Worm (Caenorhabditis elegans) whole organism, L2 larva: ENCODE measurements around the gene fbxa-112.

Experiments
- C34F6.9 ChIP-seq: fragments of 150-350 bp; optimal IDR thresholded peaks from 2 replicates; lab custom pipeline; 2014; ENCODE audit warnings: missing biosample characterization, missing genetic modification characterization
- F13H6.1 ChIP-seq: sonication (generic microtip); optimal IDR thresholded peaks from 2 replicates; lab custom pipeline; 2016; ENCODE audit warnings: missing genetic modification characterization, missing compliant biosample characterization
- R02D3.7 ChIP-seq: fragments of 150-350 bp; optimal IDR thresholded peaks from 2 replicates; lab custom pipeline; 2014; ENCODE audit warnings: missing biosample characterization, missing genetic modification characterization
- Y55F3AM.14 ChIP-seq: fragments of 200-800 bp; sonication (Bioruptor generic); optimal IDR thresholded peaks from 2 replicates; lab custom pipeline; 2018; ENCODE audit warnings: mild to moderate bottlenecking, missing genetic modification characterization, missing compliant biosample characterization
- ZK546.5 ChIP-seq: sonication (generic microtip); optimal IDR thresholded peaks from 2 replicates; lab custom pipeline; 2017; ENCODE audit warnings: missing biosample characterization, missing genetic modification characterization
- alr-1 ChIP-seq: fragments of 150-350 bp; optimal IDR thresholded peaks from 2 replicates; lab custom pipeline; 2014; ENCODE audit warnings: missing biosample characterization, missing genetic modification characterization
- aly-2 ChIP-seq: fragments of 150-350 bp; optimal IDR thresholded peaks from 2 replicates; lab custom pipeline; 2014; ENCODE audit warnings: missing biosample characterization, missing genetic modification characterization
- ama-1 ChIP-seq: fragments of 150-350 bp; optimal IDR thresholded peaks from 2 replicates; lab custom pipeline; 2018; ENCODE audit warnings: inconsistent platforms
- blmp-1 ChIP-seq: sonication (generic microtip); optimal IDR thresholded peaks from 2 replicates; lab custom pipeline; 2017; ENCODE audit warnings: missing genetic modification characterization, mild to moderate bottlenecking, missing compliant biosample characterization, antibody characterized with exemption, moderate library complexity; ENCODE audit not compliant: insufficient read depth
- ceh-16 ChIP-seq: fragments of 150-350 bp; optimal IDR thresholded peaks from 2 replicates; lab custom pipeline; 2014; ENCODE audit warnings: missing biosample characterization, missing genetic modification characterization
- ceh-82 ChIP-seq: fragments of 150-350 bp; optimal IDR thresholded peaks from 2 replicates; lab custom pipeline; 2014; ENCODE audit warnings: missing biosample characterization, missing genetic modification characterization
- crh-2 ChIP-seq: sonication (generic microtip); optimal IDR thresholded peaks from 2 replicates; lab custom pipeline; 2017; ENCODE audit warnings: missing biosample characterization, missing genetic modification characterization
- dmd-4 ChIP-seq: sonication (generic microtip); optimal IDR thresholded peaks from 2 replicates; lab custom pipeline; 2017; ENCODE audit warnings: missing biosample characterization, missing genetic modification characterization
- egl-27 ChIP-seq: sonication (generic microtip); optimal IDR thresholded peaks from 3 replicates; lab custom pipeline; 2017; ENCODE audit warnings: missing biosample characterization, missing genetic modification reagents, missing genetic modification characterization
- elt-1 ChIP-seq: fragments of 150-350 bp; optimal IDR thresholded peaks from 2 replicates; lab custom pipeline; 2014; ENCODE audit warnings: missing biosample characterization, missing genetic modification characterization
- elt-3 ChIP-seq: sonication (generic microtip); optimal IDR thresholded peaks from 2 replicates; lab custom pipeline; 2017; ENCODE audit warnings: missing biosample characterization, missing genetic modification characterization
- fos-1 ChIP-seq: fragments of 150-350 bp; optimal IDR thresholded peaks from 2 replicates; lab custom pipeline; 2014; ENCODE audit warnings: missing biosample characterization, missing genetic modification characterization
- gmeb-1 ChIP-seq: fragments of 150-350 bp; optimal IDR thresholded peaks from 2 replicates; lab custom pipeline; 2014; ENCODE audit warnings: missing biosample characterization, missing genetic modification characterization
- lin-11 ChIP-seq: fragments of 150-350 bp; sonication (generic microtip); optimal IDR thresholded peaks from 2 replicates; lab custom pipeline; 2014; ENCODE audit warnings: missing biosample characterization, missing genetic modification characterization, inconsistent platforms, mixed read lengths
- lin-13 ChIP-seq: fragments of 150-350 bp; optimal IDR thresholded peaks from 2 replicates; lab custom pipeline; 2014; ENCODE audit warnings: missing biosample characterization, missing genetic modification reagents, missing genetic modification characterization
- lin-39 ChIP-seq: fragments of 150-350 bp; optimal IDR thresholded peaks from 2 replicates; lab custom pipeline; 2014; ENCODE audit warnings: missing biosample characterization, missing genetic modification reagents, missing genetic modification characterization
- lsy-2 ChIP-seq, 2 experiments: fragments of 150-350 bp in 1 of 2; sonication (generic microtip) in 1 of 2; optimal IDR thresholded peaks; 2 replicates each; lab custom pipeline; 2014 to 2017; ENCODE audit warnings: missing biosample characterization in 2 of 2, missing genetic modification characterization in 2 of 2
- mab-5 ChIP-seq: fragments of 150-350 bp; optimal IDR thresholded peaks from 2 replicates; lab custom pipeline; 2014; ENCODE audit warnings: missing biosample characterization, missing genetic modification characterization
- mbf-1 ChIP-seq: sonication (generic microtip); optimal IDR thresholded peaks from 2 replicates; lab custom pipeline; 2017; ENCODE audit warnings: missing biosample characterization, missing genetic modification characterization
- mdl-1 ChIP-seq, 2 experiments: fragments of 150-350 bp in 1 of 2; sonication (generic microtip) in 1 of 2; optimal IDR thresholded peaks; 2 replicates each; lab custom pipeline; 2017; ENCODE audit warnings: missing biosample characterization in 2 of 2, missing genetic modification characterization in 2 of 2
- nhr-10 ChIP-seq: sonication (generic microtip); optimal IDR thresholded peaks from 2 replicates; lab custom pipeline; 2017; ENCODE audit warnings: missing biosample characterization, missing genetic modification characterization
- nhr-11 ChIP-seq: fragments of 150-350 bp; optimal IDR thresholded peaks from 2 replicates; lab custom pipeline; 2014; ENCODE audit warnings: missing biosample characterization, missing genetic modification characterization
- nhr-12 ChIP-seq: fragments of 150-350 bp; optimal IDR thresholded peaks from 2 replicates; lab custom pipeline; 2014; ENCODE audit warnings: missing biosample characterization, missing genetic modification characterization
- nhr-129 ChIP-seq: fragments of 150-350 bp; optimal IDR thresholded peaks from 2 replicates; lab custom pipeline; 2014; ENCODE audit warnings: missing biosample characterization, missing genetic modification characterization
- nhr-21 ChIP-seq: fragments of 150-350 bp; optimal IDR thresholded peaks from 2 replicates; lab custom pipeline; 2014; ENCODE audit warnings: missing biosample characterization, missing genetic modification characterization
- nhr-23 ChIP-seq: fragments of 150-350 bp; optimal IDR thresholded peaks from 2 replicates; lab custom pipeline; 2014; ENCODE audit warnings: missing biosample characterization, missing genetic modification reagents, missing genetic modification characterization
- nhr-237 ChIP-seq: fragments of 150-350 bp; optimal IDR thresholded peaks from 2 replicates; lab custom pipeline; 2014; ENCODE audit warnings: missing biosample characterization, missing genetic modification characterization
- nhr-25 ChIP-seq: fragments of 150-350 bp; sonication (generic microtip); optimal IDR thresholded peaks from 3 replicates; lab custom pipeline; 2014; ENCODE audit warnings: missing biosample characterization, missing genetic modification characterization
- nhr-6 ChIP-seq: fragments of 150-350 bp; optimal IDR thresholded peaks from 2 replicates; lab custom pipeline; 2014; ENCODE audit warnings: missing biosample characterization, missing genetic modification characterization
- nhr-77 ChIP-seq: fragments of 150-350 bp; optimal IDR thresholded peaks from 2 replicates; lab custom pipeline; 2014; ENCODE audit warnings: missing biosample characterization, missing genetic modification characterization
- peb-1 ChIP-seq: fragments of 150-350 bp; optimal IDR thresholded peaks from 2 replicates; lab custom pipeline; 2014; ENCODE audit warnings: missing biosample characterization, missing genetic modification characterization
- sem-4 ChIP-seq: fragments of 150-350 bp; optimal IDR thresholded peaks from 2 replicates; lab custom pipeline; 2014; ENCODE audit warnings: missing biosample characterization, missing genetic modification reagents, missing genetic modification characterization
- skn-1 ChIP-seq: sonication (generic microtip); optimal IDR thresholded peaks from 2 replicates; lab custom pipeline; 2017; ENCODE audit warnings: missing biosample characterization, missing genetic modification characterization
- sma-3 ChIP-seq: sonication (generic microtip); optimal IDR thresholded peaks from 2 replicates; lab custom pipeline; 2016; ENCODE audit warnings: missing genetic modification reagents, missing genetic modification characterization, missing compliant biosample characterization
- sma-9 ChIP-seq, 2 experiments: fragments of 150-350 bp in 1 of 2; sonication (generic microtip) in 1 of 2; optimal IDR thresholded peaks; 2 replicates each; lab custom pipeline; 2014 to 2016; ENCODE audit warnings: missing genetic modification characterization in 2 of 2, mild to moderate bottlenecking in 1 of 2, missing biosample characterization in 1 of 2, missing compliant biosample characterization in 1 of 2, missing genetic modification reagents in 1 of 2, moderate library complexity in 1 of 2
- snpc-4 ChIP-seq: fragments of 150-350 bp; optimal IDR thresholded peaks from 2 replicates; lab custom pipeline; 2014; ENCODE audit warnings: missing biosample characterization, missing genetic modification characterization
- unc-39 ChIP-seq: fragments of 150-350 bp; optimal IDR thresholded peaks from 2 replicates; lab custom pipeline; 2014; ENCODE audit warnings: missing biosample characterization, missing genetic modification characterization
- unc-55 ChIP-seq: fragments of 150-350 bp; sonication (generic microtip); optimal IDR thresholded peaks from 3 replicates; lab custom pipeline; 2014; ENCODE audit warnings: missing biosample characterization, missing genetic modification reagents, missing genetic modification characterization
- unc-62 ChIP-seq: fragments of 150-350 bp; optimal IDR thresholded peaks from 2 replicates; lab custom pipeline; 2014; ENCODE audit warnings: missing biosample characterization, missing genetic modification reagents, missing genetic modification characterization
- zag-1 ChIP-seq: fragments of 150-350 bp; optimal IDR thresholded peaks from 2 replicates; lab custom pipeline; 2014; ENCODE audit warnings: missing biosample characterization, missing genetic modification characterization
- ztf-1 ChIP-seq: fragments of 200-800 bp; sonication (Bioruptor generic); conservative IDR thresholded peaks from 2 replicates; pipeline ENCODE4 v1.3.6; 2022; ENCODE audit warnings: missing genetic modification characterization, missing compliant biosample characterization
- ztf-11 ChIP-seq: sonication (generic microtip); optimal IDR thresholded peaks from 2 replicates; lab custom pipeline; 2017; ENCODE audit warnings: missing biosample characterization, missing genetic modification characterization
- ztf-4 ChIP-seq: fragments of 150-350 bp; optimal IDR thresholded peaks from 2 replicates; lab custom pipeline; 2014; ENCODE audit warnings: missing biosample characterization, missing genetic modification characterization

fbxa-112 gene

DNA sequence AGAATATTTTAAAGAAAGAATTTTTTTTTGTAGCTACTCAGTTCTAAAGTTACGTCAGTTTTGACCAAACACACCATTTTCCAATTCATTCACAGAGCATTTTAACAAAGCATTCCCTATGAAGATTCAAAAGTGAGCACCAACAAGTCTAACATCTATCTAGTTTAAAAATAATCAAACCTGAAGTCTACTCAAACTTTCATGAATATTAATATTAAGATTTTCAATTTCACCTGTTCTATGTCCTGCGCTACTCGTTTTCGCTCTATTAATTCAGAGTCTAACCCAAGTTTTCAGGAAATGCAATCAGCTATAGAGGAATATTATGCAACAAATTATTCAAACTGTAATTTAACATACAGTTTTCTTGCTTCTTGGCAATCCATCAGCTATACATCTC, 24.2 kb upstream of the fbxa-112 start, which contains the start of gene srh-119:
Gene srh-119, plus strand, starts transcription at position 301 of the 400 bp plus-strand sequence.
- TF ChIP-seq lin-13 (no peak), gmeb-1 (tag; lab: Kevin White, UChicago) (no peak), nhr-237 (no peak), blmp-1 (tag; lab: Kevin White, UChicago) (no peak), unc-39 (tag; lab: Kevin White, UChicago) (no peak), unc-55 (GFP tag; lab: Kevin White, UChicago) (no peak), Y55F3AM.14 (GFP tag; lab: Kevin White, UChicago) (no peak), ama-1 (lab: Kevin White, UChicago) (no peak)

DNA sequence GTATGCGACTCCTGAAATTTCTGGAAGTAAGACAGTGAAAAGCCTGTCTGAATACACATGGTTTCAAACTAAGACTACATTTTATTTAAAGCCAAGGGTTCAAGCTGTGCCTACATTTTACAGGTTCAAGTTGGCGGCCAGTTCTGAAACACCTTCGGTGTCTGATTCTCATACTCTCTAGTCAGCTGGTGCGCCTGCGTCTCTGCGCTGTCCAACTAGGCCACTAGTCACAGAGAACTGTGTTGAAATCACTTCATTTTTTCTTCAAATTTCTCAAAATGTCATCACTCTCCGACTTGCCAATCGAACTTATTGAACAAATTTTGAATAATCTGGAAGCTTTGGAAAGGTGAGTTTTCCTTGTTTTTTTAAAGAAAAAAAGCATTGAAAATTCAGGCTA, 18.7 kb upstream of the fbxa-112 start, which contains the start of gene fbxa-90:
Gene fbxa-90, plus strand, starts transcription at position 179 of the 400 bp plus-strand sequence.
- TF ChIP-seq ztf-11 = no peak
- TF ChIP-seq nhr-129 (tag; lab: Kevin White, UChicago) = peak; percentile 22
- TF ChIP-seq, all 48 proteins: peak for 1

ce11 chrV:16965655-16966054, 17.7 kb upstream of the fbxa-112 start, which contains the start of gene efl-1:
TSS of gene efl-1 (minus strand) at chrV:16965675.
- TF ChIP-seq gmeb-1 (tag; lab: Kevin White, UChicago) (peak; percentile 99), dmd-4 (peak; percentile 29), ztf-1 (GFP tag; lab: Robert Waterston, UW) (no peak), alr-1 (tag; lab: Kevin White, UChicago) (no peak), sem-4 (tag; lab: Kevin White, UChicago) (peak; percentile 77), aly-2 (tag; lab: Kevin White, UChicago) (no peak), Y55F3AM.14 (GFP tag; lab: Kevin White, UChicago) (peak; percentile 13), zag-1 (peak; percentile 75), ama-1 (lab: Kevin White, UChicago) (no peak), nhr-23 (tag; lab: Kevin White, UChicago) (no peak), nhr-21 (peak; percentile 83), elt-1 (no peak), lsy-2 (tag; optimal IDR thresholded peaks at IDR 0.05; lab: Kevin White, UChicago) (peak; percentile 84 to 93), nhr-237 (peak; percentile 64), peb-1 (tag; lab: Kevin White, UChicago) (no peak), lin-11 (tag; lab: Kevin White, UChicago) (peak; percentile 66), unc-55 (GFP tag; lab: Kevin White, UChicago) (peak; percentile 96), ZK546.5 (tag; lab: Kevin White, UChicago) (no peak), nhr-25 (tag; lab: Kevin White, UChicago) (peak; percentile 84), nhr-6 (tag; lab: Kevin White, UChicago) (peak; percentile 78), C34F6.9 (peak; percentile 94), unc-39 (tag; lab: Kevin White, UChicago) (no peak), ztf-11 (no peak), snpc-4 (peak; percentile 93), skn-1 (no peak), nhr-10 (tag; lab: Kevin White, UChicago) (peak; percentile 69), fos-1 (tag; lab: Kevin White, UChicago) (peak; percentile 63), blmp-1 (tag; lab: Kevin White, UChicago) (peak; percentile 34), lin-13 (peak; percentile 94), egl-27 (tag; lab: Kevin White, UChicago) (peak; percentile 84), unc-62 (GFP tag; lab: Kevin White, UChicago) (no peak), sma-9 (GFP tag; optimal IDR thresholded peaks at IDR 0.05; lab: Kevin White, UChicago) (no peak), sma-9 (tag; optimal IDR thresholded peaks at IDR 0.05; lab: Kevin White, UChicago) (no peak), nhr-77 (tag; lab: Kevin White, UChicago) (no peak), nhr-129 (tag; lab: Kevin White, UChicago) (peak; percentile 93), R02D3.7 (tag; lab: Kevin White, UChicago) (peak; percentile 29), ztf-4 (tag; lab: Kevin White, UChicago) (peak; percentile 34), crh-2 (peak; percentile 96), nhr-12 (tag; lab: Kevin White, UChicago) (no peak), ceh-16 (tag; lab: Kevin White, UChicago) (peak; percentile 33), sma-3 (peak; percentile 92), mab-5 (tag; lab: Kevin White, UChicago) (peak; percentile 95), ceh-82 (tag; lab: Kevin White, UChicago) (peak; percentile 72), elt-3 (tag; lab: Kevin White, UChicago) (no peak), mdl-1 (tag; optimal IDR thresholded peaks at IDR 0.05; lab: Kevin White, UChicago) (peak in 1 of 2 experiments; percentile 34), F13H6.1 (tag; lab: Kevin White, UChicago) (peak; percentile 85), nhr-11 (tag; lab: Kevin White, UChicago) (no peak), mbf-1 (tag; lab: Kevin White, UChicago) (no peak), lin-39 (tag; lab: Kevin White, UChicago) (no peak)
